Fruit fly (Drosophila melanogaster) whole organism, wandering third instar larva: ENCODE measurements around the gene CG32163.
"Not testable (repeated sequence)": the region's sequence is repeated elsewhere in the genome, so short reads cannot be mapped to it uniquely, and the experiment has no call there.

Experiments
- Abd-B ChIP-seq: fragments of >200 bp; optimal IDR thresholded peaks from 2 replicates; lab custom pipeline; 2017; ENCODE audit warnings: missing biosample characterization, missing genetic modification characterization
- CG32264 ChIP-seq: fragments of 200-800 bp; sonication (Bioruptor generic); optimal IDR thresholded peaks from 2 replicates; lab custom pipeline; 2016; ENCODE audit warnings: missing biosample characterization, missing genetic modification characterization
- CG9705 ChIP-seq: fragments of 200-800 bp; sonication (Bioruptor generic); optimal IDR thresholded peaks from 2 replicates; lab custom pipeline; 2018; ENCODE audit warnings: missing biosample characterization, mild to moderate bottlenecking, missing genetic modification characterization
- CrebA ChIP-seq: fragments of 200-800 bp; sonication (Bioruptor generic); optimal IDR thresholded peaks from 2 replicates; lab custom pipeline; 2016; ENCODE audit warnings: missing biosample characterization, mild to moderate bottlenecking, missing genetic modification characterization, borderline replicate concordance
- Dfd ChIP-seq: fragments of >200 bp; optimal IDR thresholded peaks from 2 replicates; lab custom pipeline; 2017; ENCODE audit warnings: missing biosample characterization, missing genetic modification characterization
- Dif ChIP-seq: fragments of 200-275, 200-300 bp; sonication (Bioruptor generic); optimal IDR thresholded peaks from 2 replicates; lab custom pipeline; 2018; ENCODE audit warnings: missing biosample characterization, missing genetic modification characterization; ENCODE audit not compliant: partially characterized antibody
- GATAd ChIP-seq: sonication (Bioruptor generic); optimal IDR thresholded peaks from 2 replicates; lab custom pipeline; 2016; ENCODE audit warnings: missing biosample characterization, missing genetic modification characterization
- HLH106 ChIP-seq: fragments of 200-800 bp; optimal IDR thresholded peaks from 3 replicates; lab custom pipeline; 2019; ENCODE audit warnings: missing biosample characterization, mild to moderate bottlenecking, missing genetic modification characterization, moderate library complexity
- Hnf4 ChIP-seq: fragments of 200-800 bp; sonication (Bioruptor generic); optimal IDR thresholded peaks from 2 replicates; lab custom pipeline; 2016; ENCODE audit warnings: missing biosample characterization, mild to moderate bottlenecking, missing genetic modification characterization
- Hr78 ChIP-seq: fragments of >200 bp; optimal IDR thresholded peaks from 2 replicates; lab custom pipeline; 2017; ENCODE audit warnings: missing biosample characterization, missing genetic modification characterization
- Hr83 ChIP-seq: fragments of 200-300 bp; sonication (Bioruptor generic); optimal IDR thresholded peaks from 2 replicates; lab custom pipeline; 2016; ENCODE audit warnings: missing biosample characterization, mild to moderate bottlenecking, missing genetic modification characterization, moderate library complexity; ENCODE audit not compliant: poor library complexity, severe bottlenecking
- Jra ChIP-seq: sonication (Bioruptor generic); optimal IDR thresholded peaks from 2 replicates; lab custom pipeline; 2016; ENCODE audit warnings: missing biosample characterization, missing genetic modification characterization
- Mio ChIP-seq: sonication (Bioruptor generic); optimal IDR thresholded peaks from 2 replicates; lab custom pipeline; 2016; ENCODE audit warnings: missing biosample characterization, missing genetic modification characterization
- Myc ChIP-seq: fragments of >200 bp; optimal IDR thresholded peaks from 2 replicates; lab custom pipeline; 2017
- N ChIP-seq: fragments of >200 bp; optimal IDR thresholded peaks from 2 replicates; lab custom pipeline; 2018; ENCODE audit warnings: missing biosample characterization, missing external identifiers, missing genetic modification characterization
- OdsH ChIP-seq: fragments of 200-800 bp; sonication (Bioruptor generic); optimal IDR thresholded peaks from 2 replicates; lab custom pipeline; 2016; ENCODE audit warnings: missing biosample characterization, mild to moderate bottlenecking, missing genetic modification characterization
- Rel ChIP-seq, 2 experiments: fragments of 200-800 bp; sonication (Bioruptor generic) in 1 of 2; optimal IDR thresholded peaks; 2 replicates in 1 of 2; 3 replicates in 1 of 2; lab custom pipeline; 2016 to 2019; ENCODE audit warnings: mild to moderate bottlenecking in 2 of 2, missing biosample characterization in 2 of 2, missing genetic modification characterization in 2 of 2, moderate library complexity in 1 of 2
- Sp1 ChIP-seq: fragments of 200-800 bp; sonication (Bioruptor generic); optimal IDR thresholded peaks from 3 replicates; lab custom pipeline; 2019; ENCODE audit warnings: missing biosample characterization, mild to moderate bottlenecking, missing genetic modification characterization, moderate library complexity
- Vsx2 ChIP-seq: fragments of 200-300, 225-300 bp; sonication (Bioruptor generic); optimal IDR thresholded peaks from 2 replicates; lab custom pipeline; 2018; ENCODE audit warnings: missing biosample characterization, missing genetic modification characterization; ENCODE audit not compliant: partially characterized antibody
- br ChIP-seq: fragments of 200-800 bp; sonication (Bioruptor generic); optimal IDR thresholded peaks from 2 replicates; lab custom pipeline; 2016; ENCODE audit warnings: missing biosample characterization, missing genetic modification characterization
- brk ChIP-seq: fragments of 200-800 bp; sonication (Bioruptor generic); optimal IDR thresholded peaks from 2 replicates; lab custom pipeline; 2016; ENCODE audit warnings: missing biosample characterization, mild to moderate bottlenecking, missing genetic modification characterization
- dl ChIP-seq, 2 experiments: fragments of 175-275, 200-275 bp in 1 of 2; fragments of 200-275 bp in 1 of 2; sonication (Bioruptor generic); optimal IDR thresholded peaks; lab custom pipeline; 2018; ENCODE audit warnings: mild to moderate bottlenecking in 2 of 2, missing biosample characterization in 2 of 2, missing genetic modification characterization in 2 of 2, moderate library complexity in 2 of 2; ENCODE audit not compliant: partially characterized antibody in 2 of 2, insufficient read depth in 1 of 2
- dmrt93B ChIP-seq: fragments of 200-800 bp; sonication (Bioruptor generic); optimal IDR thresholded peaks from 2 replicates; lab custom pipeline; 2018; ENCODE audit warnings: missing biosample characterization, mild to moderate bottlenecking, missing genetic modification characterization
- dsf ChIP-seq: sonication (Bioruptor generic); optimal IDR thresholded peaks from 2 replicates; lab custom pipeline; 2016; ENCODE audit warnings: missing biosample characterization, missing genetic modification characterization, borderline replicate concordance
- ey ChIP-seq: fragments of 200-800 bp; sonication (Bioruptor generic); optimal IDR thresholded peaks from 2 replicates; lab custom pipeline; 2016; ENCODE audit warnings: missing biosample characterization, missing genetic modification characterization
- foxo ChIP-seq, 2 experiments: fragments of 200-800 bp; sonication (Bioruptor generic); optimal IDR thresholded peaks; 2 replicates in 1 of 2; 3 replicates in 1 of 2; lab custom pipeline; 2016 to 2017; ENCODE audit warnings: missing biosample characterization in 2 of 2, missing genetic modification characterization in 2 of 2
- fru ChIP-seq: fragments of 200-800 bp; sonication (Bioruptor generic); optimal IDR thresholded peaks from 3 replicates; lab custom pipeline; 2016; ENCODE audit warnings: missing biosample characterization, mild to moderate bottlenecking, missing genetic modification characterization
- h ChIP-seq: fragments of 200-800 bp; sonication (Bioruptor generic); optimal IDR thresholded peaks from 3 replicates; lab custom pipeline; 2016; ENCODE audit warnings: missing biosample characterization, mild to moderate bottlenecking, missing genetic modification characterization
- jim ChIP-seq: fragments of 175-275, 200-325 bp; sonication (Bioruptor generic); optimal IDR thresholded peaks from 2 replicates; lab custom pipeline; 2016; ENCODE audit warnings: missing biosample characterization, mild to moderate bottlenecking, missing genetic modification characterization
- pan ChIP-seq: fragments of >200 bp; optimal IDR thresholded peaks from 2 replicates; lab custom pipeline; 2017
- rgr ChIP-seq: fragments of 200-800 bp; sonication (Bioruptor generic); optimal IDR thresholded peaks from 3 replicates; lab custom pipeline; 2016; ENCODE audit warnings: missing biosample characterization, mild to moderate bottlenecking, missing genetic modification characterization
- sage ChIP-seq: fragments of 200-800 bp; sonication (Bioruptor generic); optimal IDR thresholded peaks from 2 replicates; lab custom pipeline; 2016; ENCODE audit warnings: missing biosample characterization, mild to moderate bottlenecking, missing genetic modification characterization
- sv ChIP-seq: fragments of 200-800 bp; sonication (Bioruptor generic); optimal IDR thresholded peaks from 3 replicates; lab custom pipeline; 2016; ENCODE audit warnings: missing biosample characterization, missing genetic modification characterization
- tai ChIP-seq: sonication (Bioruptor generic); optimal IDR thresholded peaks from 2 replicates; lab custom pipeline; 2016; ENCODE audit warnings: missing biosample characterization, missing genetic modification characterization
- usp ChIP-seq: fragments of >200 bp; optimal IDR thresholded peaks from 2 replicates; lab custom pipeline; 2017; ENCODE audit warnings: missing biosample characterization, missing genetic modification characterization
- woc ChIP-seq: sonication (Bioruptor generic); optimal IDR thresholded peaks from 2 replicates; lab custom pipeline; 2016; ENCODE audit warnings: missing biosample characterization, mild to moderate bottlenecking, missing genetic modification characterization

CG32163 gene

dm6 chr3L:16572208-16572607 is 14.7 kb upstream of the CG32163 start:
- TF ChIP-seq usp (GFP tag; lab: Kevin White, UChicago) (no peak), Hnf4 (GFP tag; lab: Kevin White, UChicago) (peak; percentile 13), Vsx2 (GFP tag; lab: Kevin White, UChicago) (no peak), Dif (peak; percentile 15), dl (GFP tag; optimal IDR thresholded peaks at IDR 0.05; lab: Kevin White, UChicago; ENCODE audit: insufficient read depth in 1 of 2, partially characterized antibody in 2 of 2) (peak in 1 of 2 experiments; percentile 44), dsf (GFP tag; lab: Kevin White, UChicago) (no peak)

dm6 chr3L:16573234-16573633 is 13.7 kb upstream of the CG32163 start, which contains the start of gene Mipp1:
Gene Mipp1 (minus strand): TSS chr3L:16573334.
- TF ChIP-seq HLH106 (tag; lab: Kevin White, UChicago); fru (GFP tag; lab: Kevin White, UChicago); OdsH (GFP tag; lab: Kevin White, UChicago): not testable (repeated sequence)
- TF ChIP-seq, all 38 proteins: peak for 0; not testable (repeated sequence) for 38

dm6 chr3L:16574307-16574946 is 12.5 kb upstream of the CG32163 start, which contains the start of gene mbf1:
Gene mbf1 (plus strand): TSS chr3L:16574436.
- TF ChIP-seq HLH106 (tag; lab: Kevin White, UChicago) = peak; percentile 20
- no peak for TF ChIP-seq Dif
- peak; percentile 15 for TF ChIP-seq Sp1
- TF ChIP-seq Mio = no peak
- TF ChIP-seq CrebA (GFP tag; lab: Kevin White, UChicago) = no peak
- peak; percentile 57 for TF ChIP-seq Hnf4 (GFP tag; lab: Kevin White, UChicago)
- TF ChIP-seq pan (lab: Kevin White, UChicago) = no peak
- peak; percentile 13 for TF ChIP-seq fru (GFP tag; lab: Kevin White, UChicago)
- TF ChIP-seq Myc (lab: Kevin White, UChicago) = no peak
- no peak for TF ChIP-seq sv
- no peak for TF ChIP-seq Vsx2 (GFP tag; lab: Kevin White, UChicago)
- TF ChIP-seq brk (GFP tag; lab: Kevin White, UChicago) = peak; percentile 37
- TF ChIP-seq OdsH (GFP tag; lab: Kevin White, UChicago) = no peak
- no peak for TF ChIP-seq usp (GFP tag; lab: Kevin White, UChicago)
- TF ChIP-seq N = no peak
- no peak for TF ChIP-seq dsf (GFP tag; lab: Kevin White, UChicago)
- TF ChIP-seq rgr (GFP tag; lab: Kevin White, UChicago) = no peak
- TF ChIP-seq tai (GFP tag; lab: Kevin White, UChicago) = no peak
- no peak for TF ChIP-seq CG32264 (GFP tag; lab: Kevin White, UChicago)
- no peak for TF ChIP-seq dmrt93B (GFP tag; lab: Kevin White, UChicago)
- no peak for TF ChIP-seq Hr83 (GFP tag; lab: Kevin White, UChicago)
- TF ChIP-seq Hr78 (GFP tag; lab: Kevin White, UChicago) = no peak
- TF ChIP-seq GATAd (GFP tag; lab: Kevin White, UChicago) = no peak
- no peak for TF ChIP-seq Jra (GFP tag; lab: Kevin White, UChicago)
- TF ChIP-seq ey (GFP tag; lab: Kevin White, UChicago) = no peak
- TF ChIP-seq sage = no peak
- no peak for TF ChIP-seq Rel (GFP tag; optimal IDR thresholded peaks at IDR 0.05; lab: Kevin White, UChicago)
- peak; percentile 33 for TF ChIP-seq Rel (tag; optimal IDR thresholded peaks at IDR 0.05; lab: Kevin White, UChicago)
- no peak for TF ChIP-seq Abd-B (GFP tag; lab: Kevin White, UChicago)
- TF ChIP-seq dl (GFP tag; optimal IDR thresholded peaks at IDR 0.05; lab: Kevin White, UChicago; ENCODE audit: insufficient read depth in 1 of 2, partially characterized antibody in 2 of 2) = no peak
- TF ChIP-seq jim (GFP tag; lab: Kevin White, UChicago) = no peak
- no peak for TF ChIP-seq br
- TF ChIP-seq woc = no peak
- no peak for TF ChIP-seq foxo (GFP tag; optimal IDR thresholded peaks at IDR 0.05; lab: Kevin White, UChicago)
- no peak for TF ChIP-seq CG9705
- no peak for TF ChIP-seq Dfd (GFP tag; lab: Kevin White, UChicago)
- TF ChIP-seq h = no peak
- TF ChIP-seq, all 38 proteins: peak for 6
